Worm (Caenorhabditis elegans) whole organism, young adult: Measurements from ENCODE around the gene C01G10.17.

ENCODE experiments used
- B0261.1 ChIP-seq: sonication (generic microtip); optimal IDR thresholded peaks from 2 replicates; lab custom pipeline; 2016; ENCODE audit warnings: mild to moderate bottlenecking, missing genetic modification characterization, moderate library complexity, missing compliant biosample characterization
- B0336.3 ChIP-seq: fragments of 200-800 bp; sonication (Bioruptor generic); IDR thresholded peaks from 2 replicates; pipeline ENCODE4 v1.3.6; 2022; ENCODE audit warnings: missing genetic modification characterization, missing compliant biosample characterization
- C06A6.2 ChIP-seq: fragments of 200-800 bp; sonication (Bioruptor generic); conservative IDR thresholded peaks from 2 replicates; pipeline ENCODE4 v1.3.6; 2022; ENCODE audit warnings: missing genetic modification characterization, missing compliant biosample characterization
- C17E4.6 ChIP-seq: fragments of 200-800 bp; sonication (Bioruptor generic); IDR thresholded peaks from 2 replicates; pipeline ENCODE4 v1.3.6; 2022; ENCODE audit warnings: missing genetic modification reagents, missing genetic modification characterization, missing compliant biosample characterization
- F23B12.7 ChIP-seq: sonication (generic microtip); optimal IDR thresholded peaks from 2 replicates; lab custom pipeline; 2017; ENCODE audit warnings: missing genetic modification characterization, mild to moderate bottlenecking, missing compliant biosample characterization, antibody characterized with exemption, moderate library complexity; ENCODE audit not compliant: insufficient read depth
- F37B4.10 ChIP-seq: fragments of 200-800 bp; sonication (Bioruptor generic); IDR thresholded peaks from 2 replicates; pipeline ENCODE4 v1.3.6; 2022; ENCODE audit warnings: missing genetic modification characterization, missing compliant biosample characterization
- F57C9.4 ChIP-seq: sonication (generic microtip); optimal IDR thresholded peaks from 2 replicates; lab custom pipeline; 2017; ENCODE audit warnings: mild to moderate bottlenecking, missing genetic modification characterization, missing compliant biosample characterization
- K11D2.4 ChIP-seq: fragments of 200-800 bp; sonication (Bioruptor generic); IDR thresholded peaks from 2 replicates; pipeline ENCODE4 v1.3.6; 2022; ENCODE audit warnings: missing genetic modification reagents, missing genetic modification characterization, missing compliant biosample characterization
- Y67H2A.10 ChIP-seq: fragments of 200-800 bp; sonication (Bioruptor generic); conservative IDR thresholded peaks from 2 replicates; pipeline ENCODE4 v1.3.6; 2022; ENCODE audit warnings: missing genetic modification reagents, missing genetic modification characterization, missing compliant biosample characterization
- Y95B8A.8 ChIP-seq: fragments of 200-800 bp; sonication (Bioruptor generic); IDR thresholded peaks from 2 replicates; pipeline ENCODE4 v1.3.6; 2022; ENCODE audit warnings: missing genetic modification reagents, missing genetic modification characterization, missing compliant biosample characterization
- ZK185.1 ChIP-seq: sonication (generic microtip); optimal IDR thresholded peaks from 2 replicates; lab custom pipeline; 2016; ENCODE audit warnings: mild to moderate bottlenecking, missing genetic modification characterization, missing compliant biosample characterization; ENCODE audit not compliant: poor library complexity, severe bottlenecking
- attf-5 ChIP-seq: fragments of 200-800 bp; sonication (Bioruptor generic); optimal IDR thresholded peaks from 2 replicates; lab custom pipeline; 2018; ENCODE audit warnings: mild to moderate bottlenecking, missing genetic modification characterization, missing compliant biosample characterization
- bed-1 ChIP-seq: fragments of 200-800 bp; sonication (Bioruptor generic); IDR thresholded peaks from 2 replicates; pipeline ENCODE4 v1.3.6; 2022; ENCODE audit warnings: missing genetic modification reagents, missing genetic modification characterization, missing compliant biosample characterization
- ccch-3 ChIP-seq: fragments of 200-800 bp; sonication (Bioruptor generic); optimal IDR thresholded peaks from 2 replicates; lab custom pipeline; 2018; ENCODE audit warnings: mild to moderate bottlenecking, missing genetic modification characterization, missing compliant biosample characterization
- ceh-100 ChIP-seq: fragments of 200-800 bp; sonication (Bioruptor generic); IDR thresholded peaks from 2 replicates; pipeline ENCODE4 v1.3.6; 2022; ENCODE audit warnings: missing genetic modification reagents, missing genetic modification characterization, missing compliant biosample characterization
- ceh-58 ChIP-seq: fragments of 200-800 bp; sonication (Bioruptor generic); IDR thresholded peaks from 2 replicates; pipeline ENCODE4 v1.3.6; 2022; ENCODE audit warnings: missing genetic modification characterization, missing compliant biosample characterization
- ceh-79 ChIP-seq: sonication (generic microtip); optimal IDR thresholded peaks from 2 replicates; lab custom pipeline; 2017; ENCODE audit warnings: mild to moderate bottlenecking, missing genetic modification characterization, missing compliant biosample characterization
- ceh-91 ChIP-seq: fragments of 200-800 bp; sonication (Bioruptor generic); IDR thresholded peaks from 2 replicates; pipeline ENCODE4 v1.3.6; 2022; ENCODE audit warnings: missing genetic modification reagents, missing genetic modification characterization, missing compliant biosample characterization
- die-1 ChIP-seq: sonication (generic microtip); optimal IDR thresholded peaks from 2 replicates; lab custom pipeline; 2016; ENCODE audit warnings: missing genotype, mild to moderate bottlenecking, missing genetic modification characterization, missing compliant biosample characterization
- dox-1 ChIP-seq: fragments of 200-800 bp; sonication (Bioruptor generic); IDR thresholded peaks from 2 replicates; pipeline ENCODE4 v1.3.6; 2022; ENCODE audit warnings: missing genetic modification reagents, missing genetic modification characterization, missing compliant biosample characterization
- dpff-1 ChIP-seq: sonication (generic microtip); optimal IDR thresholded peaks from 2 replicates; lab custom pipeline; 2017; ENCODE audit warnings: mild to moderate bottlenecking, missing genetic modification characterization, missing compliant biosample characterization
- egl-18 ChIP-seq: fragments of 200-800 bp; sonication (Bioruptor generic); IDR thresholded peaks from 2 replicates; pipeline ENCODE4 v1.3.6; 2022; ENCODE audit warnings: missing genetic modification reagents, missing genetic modification characterization, missing compliant biosample characterization
- fkh-3 ChIP-seq: sonication (generic microtip); optimal IDR thresholded peaks from 2 replicates; lab custom pipeline; 2016; ENCODE audit warnings: mild to moderate bottlenecking, missing genetic modification characterization, missing compliant biosample characterization
- gei-17 ChIP-seq: fragments of 200-800 bp; sonication (Bioruptor generic); optimal IDR thresholded peaks from 2 replicates; lab custom pipeline; 2018; ENCODE audit warnings: mild to moderate bottlenecking, missing genetic modification characterization, missing compliant biosample characterization
- him-1 ChIP-seq: sonication (generic microtip); optimal IDR thresholded peaks from 2 replicates; lab custom pipeline; 2016; ENCODE audit warnings: missing genotype, missing genetic modification reagents, missing genetic modification characterization, missing compliant biosample characterization
- hmg-20 ChIP-seq: fragments of 200-800 bp; sonication (Bioruptor generic); IDR thresholded peaks from 2 replicates; pipeline ENCODE4 v1.3.6; 2022; ENCODE audit warnings: missing genetic modification reagents, missing genetic modification characterization, missing compliant biosample characterization
- let-526 ChIP-seq: fragments of 200-800 bp; sonication (Bioruptor generic); IDR thresholded peaks from 2 replicates; pipeline ENCODE4 v1.3.6; 2022; ENCODE audit warnings: missing genetic modification reagents, missing genetic modification characterization, missing compliant biosample characterization
- lir-1 ChIP-seq: fragments of 200-800 bp; sonication (Bioruptor generic); conservative IDR thresholded peaks from 2 replicates; pipeline ENCODE4 v1.3.6; 2022; ENCODE audit warnings: missing genetic modification reagents, missing genetic modification characterization, missing compliant biosample characterization
- lsl-1 ChIP-seq: fragments of 200-800 bp; sonication (Bioruptor generic); optimal IDR thresholded peaks from 2 replicates; lab custom pipeline; 2018; ENCODE audit warnings: mild to moderate bottlenecking, missing genetic modification characterization, moderate library complexity, missing compliant biosample characterization
- lsy-27 ChIP-seq: sonication (generic microtip); optimal IDR thresholded peaks from 2 replicates; lab custom pipeline; 2017; ENCODE audit warnings: missing genetic modification characterization, mild to moderate bottlenecking, missing compliant biosample characterization, antibody characterized with exemption, missing genotype, borderline replicate concordance; ENCODE audit not compliant: insufficient read depth
- madf-3 ChIP-seq: fragments of 200-800 bp; sonication (Bioruptor generic); IDR thresholded peaks from 2 replicates; pipeline ENCODE4 v1.3.6; 2022; ENCODE audit warnings: missing genetic modification reagents, missing genetic modification characterization, missing compliant biosample characterization
- mes-4 ChIP-seq: sonication (generic microtip); optimal IDR thresholded peaks from 2 replicates; lab custom pipeline; 2016; ENCODE audit warnings: missing genotype, missing genetic modification characterization, missing compliant biosample characterization
- mxl-1 ChIP-seq: sonication (generic microtip); optimal IDR thresholded peaks from 2 replicates; lab custom pipeline; 2016; ENCODE audit warnings: missing genetic modification characterization, missing compliant biosample characterization
- nfya-2 ChIP-seq: fragments of 200-800 bp; sonication (Bioruptor generic); IDR thresholded peaks from 2 replicates; pipeline ENCODE4 v1.3.6; 2022; ENCODE audit warnings: missing genetic modification reagents, missing genetic modification characterization, missing compliant biosample characterization
- nfyb-1 ChIP-seq: fragments of 200-800 bp; sonication (Bioruptor generic); IDR thresholded peaks from 2 replicates; pipeline ENCODE4 v1.3.6; 2022; ENCODE audit warnings: missing genetic modification reagents, missing genetic modification characterization, missing compliant biosample characterization
- nhr-120 ChIP-seq: fragments of 200-800 bp; sonication (Bioruptor generic); IDR thresholded peaks from 2 replicates; pipeline ENCODE4 v1.3.6; 2022; ENCODE audit warnings: missing genetic modification characterization, missing compliant biosample characterization
- nhr-179 ChIP-seq: sonication (generic microtip); optimal IDR thresholded peaks from 2 replicates; lab custom pipeline; 2016; ENCODE audit warnings: mild to moderate bottlenecking, missing genetic modification characterization, missing compliant biosample characterization
- pbrm-1 ChIP-seq: fragments of 200-800 bp; sonication (Bioruptor generic); IDR thresholded peaks from 2 replicates; pipeline ENCODE4 v1.3.6; 2022; ENCODE audit warnings: missing genetic modification reagents, missing genetic modification characterization, missing compliant biosample characterization
- pha-4 ChIP-seq: fragments of 150-350 bp; sonication (generic microtip); optimal IDR thresholded peaks from 2 replicates; lab custom pipeline; 2014; ENCODE audit warnings: missing biosample characterization, missing genetic modification reagents, missing genetic modification characterization
- rec-8 ChIP-seq, 2 experiments: sonication (generic microtip); optimal IDR thresholded peaks; 2 replicates each; lab custom pipeline; 2016; ENCODE audit warnings: mild to moderate bottlenecking in 2 of 2, missing genetic modification characterization in 2 of 2, missing genetic modification reagents in 2 of 2, missing genotype in 2 of 2, missing biosample characterization in 1 of 2, missing compliant biosample characterization in 1 of 2, moderate library complexity in 1 of 2
- rpc-1 ChIP-seq, 2 experiments: fragments of 150-350 bp in 1 of 2; sonication (generic microtip) in 1 of 2; optimal IDR thresholded peaks; 2 replicates each; lab custom pipeline; 2014 to 2018; ENCODE audit warnings: missing biosample characterization in 1 of 2, missing genetic modification characterization in 1 of 2, missing genetic modification reagents in 1 of 2, missing genotype in 1 of 2
- sdz-38 ChIP-seq: sonication (generic microtip); optimal IDR thresholded peaks from 2 replicates; lab custom pipeline; 2016; ENCODE audit warnings: missing genotype, missing genetic modification characterization, missing compliant biosample characterization
- snpc-4 ChIP-seq, 5 experiments: fragments of 150-350 bp in 1 of 5; sonication (generic microtip) in 4 of 5; optimal IDR thresholded peaks; 2 replicates each; lab custom pipeline; 2014 to 2018; ENCODE audit warnings: missing genetic modification characterization in 5 of 5, missing biosample characterization in 3 of 5, antibody characterized with exemption in 2 of 5, mild to moderate bottlenecking in 2 of 5, missing compliant biosample characterization in 2 of 5, missing genotype in 2 of 5, moderate library complexity in 2 of 5, missing genetic modification reagents in 1 of 5
- sptf-2 ChIP-seq: fragments of 200-800 bp; sonication (Bioruptor generic); optimal IDR thresholded peaks from 2 replicates; lab custom pipeline; 2018; ENCODE audit warnings: mild to moderate bottlenecking, missing genetic modification characterization, missing compliant biosample characterization
- tbp1 ChIP-seq: fragments of 200-800 bp; sonication (Bioruptor generic); optimal IDR thresholded peaks from 2 replicates; lab custom pipeline; 2018; ENCODE audit warnings: mild to moderate bottlenecking, missing genetic modification characterization, missing compliant biosample characterization
- xnd-1 ChIP-seq: sonication (generic microtip); optimal IDR thresholded peaks from 2 replicates; lab custom pipeline; 2016; ENCODE audit warnings: missing genotype, missing genetic modification reagents, missing genetic modification characterization, missing compliant biosample characterization
- zfh-2 ChIP-seq: fragments of 200-800 bp; sonication (Bioruptor generic); conservative IDR thresholded peaks from 2 replicates; pipeline ENCODE4 v1.3.6; 2022; ENCODE audit warnings: missing genetic modification reagents, missing genetic modification characterization, missing compliant biosample characterization
- ztf-18 ChIP-seq: sonication (generic microtip); optimal IDR thresholded peaks from 2 replicates; lab custom pipeline; 2016; ENCODE audit warnings: missing genotype, mild to moderate bottlenecking, missing genetic modification characterization, missing compliant biosample characterization

The C01G10.17 gene

DNA sequence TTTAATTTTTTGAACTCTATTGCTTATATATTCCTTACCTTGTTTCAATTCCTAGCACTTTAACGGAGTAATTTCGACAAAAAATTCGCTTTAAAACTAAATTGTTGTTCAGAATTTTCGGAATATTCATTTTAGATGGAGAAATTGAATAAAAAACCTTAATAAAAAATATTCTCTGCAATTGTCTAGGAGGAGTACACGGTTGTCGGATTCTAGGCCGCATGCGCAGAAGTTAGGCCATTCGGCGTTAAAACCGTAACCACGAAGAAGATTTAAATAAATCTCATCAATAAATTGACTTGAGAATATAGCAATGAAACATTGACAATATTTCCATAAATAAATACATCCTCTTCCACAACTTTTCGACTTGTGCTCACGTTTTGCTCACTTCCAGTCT is 8.3 kb upstream of the C01G10.17 start, which contains the start of the genes C01G10.10 and C01G10.9 (continued):
- TF ChIP-seq C17E4.6 (GFP tag; lab: Robert Waterston, UW) (no peak), tbp1 (GFP tag; lab: Kevin White, UChicago) (no peak), B0336.3 (no peak), Y67H2A.10 (GFP tag; lab: Robert Waterston, UW) (no peak), ccch-3 (no peak), nfyb-1 (GFP tag; lab: Robert Waterston, UW) (no peak), ceh-91 (GFP tag; lab: Robert Waterston, UW) (no peak), gei-17 (no peak), Y95B8A.8 (GFP tag; lab: Robert Waterston, UW) (no peak), rpc-1 (optimal IDR thresholded peaks at IDR 0.05; lab: Kevin White, UChicago) (no peak), rpc-1 (tag; optimal IDR thresholded peaks at IDR 0.05; lab: Kevin White, UChicago) (no peak), ceh-100 (peak; percentile 43; the same call in 1 of the 2 replicates), rec-8 (tag; optimal IDR thresholded peaks at IDR 0.05; lab: Kevin White, UChicago) (peak; percentile 28 to 34), ZK185.1 (peak; percentile 76), F23B12.7 (tag; lab: Kevin White, UChicago) (peak; percentile 16), sptf-2 (GFP tag; lab: Kevin White, UChicago) (no peak), nhr-179 (tag; lab: Kevin White, UChicago) (no peak), F37B4.10 (no peak), mxl-1 (tag; lab: Kevin White, UChicago) (no peak), ceh-58 (GFP tag; lab: Robert Waterston, UW) (no peak), lsl-1 (peak; percentile 19), dox-1 (GFP tag; lab: Robert Waterston, UW) (0 out of 2 replicates have a peak, but pooled peaks have one; percentile 18), snpc-4 (GFP tag; optimal IDR thresholded peaks at IDR 0.05; lab: Kevin White, UChicago) (no peak), snpc-4 (tag; optimal IDR thresholded peaks at IDR 0.05; lab: Kevin White, UChicago) (peak in 2 of 4 experiments; percentile 32 to 54), mes-4 (tag; lab: Kevin White, UChicago) (no peak), dpff-1 (tag; lab: Kevin White, UChicago) (no peak), sdz-38 (tag; lab: Kevin White, UChicago) (no peak), him-1 (peak; percentile 28), pha-4 (tag; lab: Kevin White, UChicago) (no peak), egl-18 (GFP tag; lab: Robert Waterston, UW) (no peak), ceh-79 (no peak), attf-5 (GFP tag; lab: Kevin White, UChicago) (no peak), fkh-3 (tag; lab: Kevin White, UChicago) (no peak), C06A6.2 (no peak), K11D2.4 (no peak), ztf-18 (tag; lab: Kevin White, UChicago) (no peak), F57C9.4 (tag; lab: Kevin White, UChicago) (no peak), bed-1 (GFP tag; lab: Robert Waterston, UW) (no peak), let-526 (no peak), pbrm-1 (GFP tag; lab: Robert Waterston, UW) (no peak), lsy-27 (tag; lab: Kevin White, UChicago) (no peak), zfh-2 (GFP tag; lab: Robert Waterston, UW) (no peak), madf-3 (no peak), xnd-1 (tag; lab: Kevin White, UChicago) (no peak), nhr-120 (GFP tag; lab: Robert Waterston, UW) (no peak), die-1 (tag; lab: Kevin White, UChicago) (no peak), nfya-2 (GFP tag; lab: Robert Waterston, UW) (no peak), lir-1 (no peak), B0261.1 (no peak), hmg-20 (no peak)
